Worm (Caenorhabditis elegans): ENCODE results near the gene C33D9.13.

Gene C33D9.13

ce11 chrIV:8794895-8795665 is 10.0 kb upstream of the C33D9.13 start (continued):
- no peak for TF ChIP-seq nhr-77 (tag; optimal IDR thresholded peaks at IDR 0.05)
- peak; percentile 29 for TF ChIP-seq zag-1 (tag; optimal IDR thresholded peaks at IDR 0.05)
- peak; percentile 83 for TF ChIP-seq snpc-4 (tag; optimal IDR thresholded peaks at IDR 0.05)
- no peak for TF ChIP-seq nhr-67 (tag; optimal IDR thresholded peaks at IDR 0.05)
- TF ChIP-seq ztf-4 (tag; optimal IDR thresholded peaks at IDR 0.05): peak; percentile 67
- TF ChIP-seq mdl-1 (tag; optimal IDR thresholded peaks at IDR 0.05): peak; percentile 75
- peak; percentile 80 for TF ChIP-seq hmg-11 (tag; optimal IDR thresholded peaks at IDR 0.05)

ce11 chrIV:8793223-8793622 is 8.1 kb upstream of the C33D9.13 start:
- TF ChIP-seq nhr-23 (tag; optimal IDR thresholded peaks at IDR 0.05) (peak; percentile 93), ztf-11 (tag; optimal IDR thresholded peaks at IDR 0.05) (no peak), daf-12 (tag; optimal IDR thresholded peaks at IDR 0.05) (peak; percentile 52), ceh-28 (tag; optimal IDR thresholded peaks at IDR 0.05) (peak; percentile 3), hmg-11 (tag; optimal IDR thresholded peaks at IDR 0.05) (peak; percentile 8), unc-62 (GFP tag; optimal IDR thresholded peaks at IDR 0.05) (peak; percentile 8), mdl-1 (tag; optimal IDR thresholded peaks at IDR 0.05) (no peak), nhr-76 (tag; optimal IDR thresholded peaks at IDR 0.05) (no peak), fkh-10 (GFP tag; optimal IDR thresholded peaks at IDR 0.05) (no peak), nhr-11 (tag; optimal IDR thresholded peaks at IDR 0.05) (no peak), elt-3 (tag; optimal IDR thresholded peaks at IDR 0.05) (peak; percentile 37 to 99 (median 61)), unc-39 (tag; optimal IDR thresholded peaks at IDR 0.05) (no peak), nhr-67 (tag; optimal IDR thresholded peaks at IDR 0.05) (no peak), ama-1 (optimal IDR thresholded peaks at IDR 0.05) (peak; percentile 69), snpc-4 (tag; optimal IDR thresholded peaks at IDR 0.05) (no peak), lsy-12 (tag; optimal IDR thresholded peaks at IDR 0.05) (peak; percentile 11), nhr-43 (tag; optimal IDR thresholded peaks at IDR 0.05; ENCODE audit: poor library complexity, severe bottlenecking) (peak; percentile 63), skn-1 (tag; optimal IDR thresholded peaks at IDR 0.05) (no peak), egl-27 (tag; optimal IDR thresholded peaks at IDR 0.05) (peak; percentile 40), zag-1 (tag; optimal IDR thresholded peaks at IDR 0.05) (no peak), ZK546.5 (tag; optimal IDR thresholded peaks at IDR 0.05) (no peak), ceh-9 (tag; optimal IDR thresholded peaks at IDR 0.05) (no peak), mml-1 (tag; optimal IDR thresholded peaks at IDR 0.05) (no peak), sea-2 (GFP tag; optimal IDR thresholded peaks at IDR 0.05) (no peak), R02D3.7 (tag; optimal IDR thresholded peaks at IDR 0.05) (no peak), fkh-2 (tag; optimal IDR thresholded peaks at IDR 0.05) (no peak), ceh-16 (tag; optimal IDR thresholded peaks at IDR 0.05) (no peak), aly-2 (tag; optimal IDR thresholded peaks at IDR 0.05) (no peak), jun-1 (tag; optimal IDR thresholded peaks at IDR 0.05) (peak; percentile 24), nfya-1 (tag; optimal IDR thresholded peaks at IDR 0.05; ENCODE audit: insufficient read depth) (peak; percentile 5), nhr-237 (tag; optimal IDR thresholded peaks at IDR 0.05) (no peak), elt-1 (tag; optimal IDR thresholded peaks at IDR 0.05) (peak; percentile 37), eor-1 (tag; optimal IDR thresholded peaks at IDR 0.05) (no peak), pha-4 (tag; optimal IDR thresholded peaks at IDR 0.05) (no peak), nhr-12 (tag; optimal IDR thresholded peaks at IDR 0.05) (no peak), egl-5 (tag; optimal IDR thresholded peaks at IDR 0.05) (no peak), nhr-77 (tag; optimal IDR thresholded peaks at IDR 0.05) (no peak), tbx-2 (tag; optimal IDR thresholded peaks at IDR 0.05) (no peak), lin-39 (tag; optimal IDR thresholded peaks at IDR 0.05) (no peak), pqm-1 (tag; optimal IDR thresholded peaks at IDR 0.05) (peak; percentile 24), ceh-82 (tag; optimal IDR thresholded peaks at IDR 0.05) (no peak), nhr-28 (tag; optimal IDR thresholded peaks at IDR 0.05) (no peak), elt-2 (tag; optimal IDR thresholded peaks at IDR 0.05) (peak; percentile 70), lin-15B (tag; optimal IDR thresholded peaks at IDR 0.05) (no peak), fos-1 (tag; optimal IDR thresholded peaks at IDR 0.05) (no peak), ztf-4 (tag; optimal IDR thresholded peaks at IDR 0.05) (no peak), nhr-25 (tag; optimal IDR thresholded peaks at IDR 0.05) (peak; percentile 77)
